Worm (Caenorhabditis elegans): ENCODE measurements around the gene srd-70.

Gene srd-70

DNA sequence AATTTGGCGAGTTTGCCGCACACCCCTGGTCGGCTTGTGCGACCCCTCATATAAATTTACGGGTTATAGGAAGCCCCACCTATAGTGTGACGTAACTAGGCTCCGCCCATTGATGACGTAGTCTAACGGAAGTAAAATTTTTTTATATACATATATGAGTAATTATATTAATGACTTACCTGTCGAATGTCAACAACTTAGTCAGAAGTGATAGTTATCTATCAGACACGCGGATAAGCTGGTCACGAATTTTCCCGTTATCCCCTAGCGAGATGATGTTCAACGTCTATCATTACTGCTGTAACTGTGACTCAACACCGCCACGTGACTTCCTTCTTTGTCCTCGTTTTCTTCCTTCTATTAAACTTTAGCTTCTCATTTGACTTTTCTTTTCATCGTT lies at the start of gene srd-70:
srd-70 (plus strand) TSS at position 301 of the 400 bp plus-strand sequence.
- no peak for TF ChIP-seq unc-62 (GFP tag; optimal IDR thresholded peaks at IDR 0.05)

- no peak for TF ChIP-seq unc-62 (GFP tag; optimal IDR thresholded peaks at IDR 0.05)
Observed at ce11 chrV:20406817-20407216, 47.1 kb upstream of the srd-70 start.

ce11 chrV:20409016-20409415 lies 44.9 kb upstream of the srd-70 start:
- TF ChIP-seq unc-62 (GFP tag; optimal IDR thresholded peaks at IDR 0.05): no peak

DNA sequence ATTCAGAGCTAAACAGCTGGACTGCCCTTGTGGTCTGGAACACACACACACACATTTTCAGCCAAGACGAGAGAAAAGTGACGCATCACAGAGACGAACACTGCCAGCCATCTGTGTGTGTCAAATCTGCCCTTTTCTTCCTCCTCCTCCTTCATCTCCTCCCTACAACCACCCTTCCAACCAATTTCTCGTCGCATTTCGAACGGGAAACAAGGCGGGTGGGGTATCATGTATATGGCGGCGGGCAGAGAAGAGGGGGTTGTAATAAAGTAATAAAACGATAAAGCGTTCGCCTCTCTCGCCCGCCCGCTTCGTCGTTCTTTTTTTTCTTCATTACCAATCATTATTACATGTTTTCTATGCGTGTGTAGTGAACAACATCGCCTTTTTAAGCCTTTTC lies 43.6 kb upstream of the srd-70 start:
- TF ChIP-seq unc-62 (GFP tag; optimal IDR thresholded peaks at IDR 0.05): no peak

DNA sequence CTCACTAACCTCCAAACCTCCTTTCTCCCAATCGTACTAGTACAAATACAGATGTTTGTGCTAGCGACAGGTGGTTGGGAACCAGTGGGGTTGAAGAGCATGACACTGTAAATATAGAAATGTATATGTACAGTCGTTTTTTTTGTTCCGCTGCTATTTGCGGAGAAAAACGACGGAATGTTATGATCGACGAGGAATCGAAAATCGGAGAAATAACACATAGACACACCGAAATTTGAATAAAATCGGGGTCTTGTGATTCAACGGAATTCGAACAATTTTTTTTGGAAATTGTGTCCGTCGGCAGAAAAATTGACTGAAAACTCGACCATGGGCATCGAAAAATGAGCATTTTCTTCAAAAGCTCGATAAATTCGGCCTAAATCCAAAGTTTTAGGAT lies 42.3 kb upstream of the srd-70 start, which contains the start of gene F53H2.3:
F53H2.3 (minus strand) TSS at position 101 of the 400 bp plus-strand sequence.
- no peak for TF ChIP-seq unc-62 (GFP tag; optimal IDR thresholded peaks at IDR 0.05)

DNA sequence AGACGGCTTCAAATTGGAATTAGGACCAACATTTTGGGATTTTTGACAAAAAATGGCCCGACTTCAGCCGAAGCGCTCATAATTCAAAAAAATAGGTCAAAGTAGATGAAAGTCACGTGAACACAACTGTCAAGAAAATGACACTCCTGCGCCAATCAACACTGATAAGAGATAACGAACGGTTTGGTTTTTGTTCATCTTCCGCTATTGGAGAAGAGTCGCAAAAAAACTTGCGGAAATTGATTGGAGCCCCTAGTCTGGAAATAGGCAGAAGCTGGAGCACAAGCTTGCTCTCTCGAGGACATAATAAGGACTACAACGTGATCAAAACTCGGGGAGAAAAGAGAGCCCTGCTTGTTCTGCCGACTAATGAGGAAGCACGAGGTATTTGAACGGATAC lies 41.7 kb upstream of the srd-70 start:
- no peak for TF ChIP-seq unc-62 (GFP tag; optimal IDR thresholded peaks at IDR 0.05)

DNA sequence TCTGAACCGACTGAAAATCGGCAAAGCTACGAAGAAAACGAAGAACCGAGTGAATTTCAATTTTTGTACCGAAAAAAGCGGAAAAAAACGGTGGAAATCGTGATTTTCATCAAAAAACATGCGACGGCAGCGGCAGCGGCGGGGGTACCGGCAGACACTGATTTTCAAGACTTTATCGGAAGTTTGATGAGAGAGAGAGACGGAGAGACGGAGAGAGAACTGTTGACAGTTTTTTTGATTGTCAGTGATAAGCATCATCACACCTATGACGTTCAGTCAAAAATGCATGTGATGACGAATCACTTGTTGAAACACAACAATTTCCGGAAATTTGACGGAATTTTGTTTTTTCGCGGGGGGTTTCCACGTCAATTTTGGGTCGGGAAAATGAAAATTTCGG lies 40.5 kb upstream of the srd-70 start:
- no peak for TF ChIP-seq unc-62 (GFP tag; optimal IDR thresholded peaks at IDR 0.05)

- TF ChIP-seq unc-62 (GFP tag; optimal IDR thresholded peaks at IDR 0.05): no peak
Observed at ce11 chrV:20413936-20414335, 40.0 kb upstream of the srd-70 start.

ce11 chrV:20415415-20415814 lies 38.5 kb upstream of the srd-70 start:
- no peak for TF ChIP-seq unc-62 (GFP tag; optimal IDR thresholded peaks at IDR 0.05)

DNA sequence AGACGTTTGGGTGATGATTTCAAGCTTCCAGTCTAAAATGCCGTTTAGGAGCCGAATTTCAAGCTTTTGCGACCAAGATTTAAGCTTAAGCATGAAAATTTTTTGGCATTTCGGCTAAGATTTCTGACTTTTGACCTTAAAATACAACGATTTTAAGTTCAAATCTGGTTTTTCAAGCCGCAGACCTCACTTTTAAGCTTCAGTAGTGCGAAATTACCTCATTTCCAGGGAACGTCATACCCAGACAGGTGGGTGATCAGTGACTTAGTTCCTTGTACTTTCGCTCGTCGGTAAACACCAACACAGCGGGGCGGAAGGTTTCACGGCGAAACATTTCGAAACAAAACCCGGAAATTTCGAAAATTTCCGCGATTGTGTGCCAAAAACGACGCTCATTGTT lies 37.6 kb upstream of the srd-70 start:
- TF ChIP-seq unc-62 (GFP tag; optimal IDR thresholded peaks at IDR 0.05): no peak

ce11 chrV:20416790-20417189 lies 37.1 kb upstream of the srd-70 start:
- TF ChIP-seq unc-62 (GFP tag; optimal IDR thresholded peaks at IDR 0.05): no peak

DNA sequence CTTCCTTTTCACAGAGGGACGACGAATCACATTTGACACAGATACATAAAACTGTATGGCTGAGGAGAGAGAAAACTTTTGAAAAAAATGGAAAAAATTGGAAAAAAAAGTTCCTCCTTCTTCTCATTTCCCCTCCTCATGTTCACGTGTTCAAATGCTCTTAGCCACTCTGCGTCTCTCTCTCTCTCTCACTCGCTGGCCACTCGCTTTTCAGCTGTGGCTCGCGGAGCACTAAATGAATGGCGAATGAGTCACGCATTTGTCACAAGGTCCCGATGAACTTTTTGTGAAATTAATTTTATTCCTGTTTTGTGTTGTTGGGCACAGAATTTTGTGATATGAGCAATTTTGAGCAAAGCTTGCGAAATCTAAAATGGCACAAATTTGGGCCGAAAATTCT lies 36.1 kb upstream of the srd-70 start:
- no peak for TF ChIP-seq unc-62 (GFP tag; optimal IDR thresholded peaks at IDR 0.05)

DNA sequence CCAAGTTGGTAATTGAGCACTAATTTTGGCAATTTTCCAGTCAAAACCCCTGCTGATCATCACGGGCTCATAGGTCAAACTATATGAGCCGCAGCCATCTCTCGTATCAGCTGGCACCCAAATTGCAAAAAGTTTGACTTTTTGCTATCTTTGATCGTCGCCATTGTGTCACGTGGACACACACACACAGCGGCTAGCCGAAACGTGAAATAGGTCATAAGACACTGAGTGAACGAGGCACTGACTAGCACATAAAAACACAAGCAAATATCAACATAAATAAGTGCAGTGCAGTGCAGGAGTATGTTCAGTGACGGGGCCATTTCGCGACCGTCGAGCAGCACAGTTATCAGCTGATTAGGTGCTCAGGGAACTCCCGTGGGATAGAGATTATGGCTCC lies 35.1 kb upstream of the srd-70 start:
- TF ChIP-seq unc-62 (GFP tag; optimal IDR thresholded peaks at IDR 0.05): no peak

ce11 chrV:20419643-20420042 lies 34.3 kb upstream of the srd-70 start:
- no peak for TF ChIP-seq unc-62 (GFP tag; optimal IDR thresholded peaks at IDR 0.05)

DNA sequence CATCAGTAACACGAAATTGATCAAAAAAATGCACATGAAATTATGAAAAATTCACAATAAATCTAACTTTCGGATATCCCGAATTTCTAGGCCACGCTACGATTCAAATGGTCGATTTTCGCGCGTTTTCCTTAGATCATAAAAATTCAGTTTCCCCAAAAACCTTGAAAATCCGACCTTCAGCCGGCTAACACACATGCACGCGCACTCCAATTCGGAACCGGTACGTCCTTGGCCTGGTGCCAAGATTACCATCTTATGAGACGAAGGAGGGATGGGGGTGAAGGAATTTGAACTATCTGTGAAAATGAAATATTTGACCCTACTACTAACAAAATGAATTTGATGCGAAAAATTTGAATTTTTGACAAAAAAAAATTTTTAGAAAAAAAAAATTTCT lies 31.2 kb upstream of the srd-70 start:
- no peak for TF ChIP-seq unc-62 (GFP tag; optimal IDR thresholded peaks at IDR 0.05)

DNA sequence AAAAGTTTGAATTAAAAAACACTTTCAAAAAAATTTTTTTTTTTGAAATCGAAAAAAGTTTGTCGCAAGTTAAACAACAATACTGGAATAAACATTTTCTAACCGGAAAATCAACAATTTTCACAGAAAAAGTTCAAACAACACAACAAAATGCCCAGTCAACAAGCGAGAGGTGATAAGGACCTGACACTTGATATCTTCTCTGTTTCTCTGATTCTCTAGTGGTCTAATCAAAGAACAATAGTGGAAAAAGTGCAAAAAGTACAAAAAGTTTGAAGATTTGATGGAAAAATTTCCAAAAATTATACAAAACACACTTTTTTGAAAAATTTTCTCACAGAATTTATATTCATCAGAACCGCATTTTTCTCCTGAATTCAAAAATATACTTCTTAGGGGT lies 30.5 kb upstream of the srd-70 start:
- no peak for TF ChIP-seq unc-62 (GFP tag; optimal IDR thresholded peaks at IDR 0.05)

ce11 chrV:20424229-20425182 lies 29.4 kb upstream of the srd-70 start:
- no peak for TF ChIP-seq unc-62 (GFP tag; optimal IDR thresholded peaks at IDR 0.05)

- TF ChIP-seq unc-62 (GFP tag; optimal IDR thresholded peaks at IDR 0.05): no peak
Observed at ce11 chrV:20425183-20425400, 28.8 kb upstream of the srd-70 start, which contains the start of the genes fce-2 and F48F5.8. TSS of gene fce-2 (plus strand) at chrV:20425301. TSS of gene F48F5.8 (plus strand) at chrV:20425342.
